Fruit fly (Drosophila melanogaster): ENCODE measurements around the gene CG31371.

Gene CG31371

DNA sequence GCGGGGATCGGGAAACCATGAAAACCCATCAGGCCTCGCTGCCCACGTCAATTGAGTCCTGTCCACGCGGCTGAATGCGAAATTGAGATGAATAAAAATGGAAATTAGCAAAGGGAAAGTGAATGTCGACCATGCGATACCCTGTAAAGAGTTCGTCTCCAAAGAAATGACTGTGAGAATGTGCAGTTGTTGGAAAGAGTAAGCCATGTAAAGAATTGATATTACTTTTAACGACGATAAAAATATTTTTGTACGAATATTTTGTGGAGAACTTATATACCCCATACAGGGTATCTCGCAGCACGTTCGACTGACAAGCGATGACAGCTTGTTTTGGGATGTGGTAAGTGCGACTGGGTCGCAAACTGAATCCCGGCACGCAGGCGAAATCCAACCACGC lies 2.1 kb downstream of the CG31371 start:
- TF ChIP-seq cnc (optimal IDR thresholded peaks at IDR 0.05) (no peak), Crg-1 (GFP tag; optimal IDR thresholded peaks at IDR 0.05) (no peak), toe (GFP tag; optimal IDR thresholded peaks at IDR 0.05) (no peak), CG14711 (tag; optimal IDR thresholded peaks at IDR 0.05) (no peak), CG33017 (tag; optimal IDR thresholded peaks at IDR 0.05) (no peak), CG1620 (GFP tag; optimal IDR thresholded peaks at IDR 0.05) (no peak), cic (GFP tag; optimal IDR thresholded peaks at IDR 0.05) (no peak)

- TF ChIP-seq Hr96 (GFP tag; optimal IDR thresholded peaks at IDR 0.05) (no peak), Clk (GFP tag; optimal IDR thresholded peaks at IDR 0.05) (no peak), kay (GFP tag; ENCODE audit: borderline replicate concordance) (no peak), ovo (GFP tag; optimal IDR thresholded peaks at IDR 0.05) (no peak), Mnt (GFP tag; optimal IDR thresholded peaks at IDR 0.05) (no peak), CG11617 (GFP tag; optimal IDR thresholded peaks at IDR 0.05) (no peak), tj (GFP tag; optimal IDR thresholded peaks at IDR 0.05) (no peak), toe (GFP tag; optimal IDR thresholded peaks at IDR 0.05) (no peak), CG14711 (tag; optimal IDR thresholded peaks at IDR 0.05) (no peak), CG33017 (tag; optimal IDR thresholded peaks at IDR 0.05) (no peak), cic (GFP tag; optimal IDR thresholded peaks at IDR 0.05) (no peak), CG7045 (GFP tag; optimal IDR thresholded peaks at IDR 0.05) (no peak), CG12768 (GFP tag; optimal IDR thresholded peaks at IDR 0.05) (no peak), CG5204 (GFP tag; optimal IDR thresholded peaks at IDR 0.05) (no peak)
These were observed 3.1 kb downstream of the CG31371 start, which contains the start of gene PH4alphaNE1 for dm6 chr3R:30500226-30500625. TSS of gene PH4alphaNE1 (minus strand) at chr3R:30500326.

DNA sequence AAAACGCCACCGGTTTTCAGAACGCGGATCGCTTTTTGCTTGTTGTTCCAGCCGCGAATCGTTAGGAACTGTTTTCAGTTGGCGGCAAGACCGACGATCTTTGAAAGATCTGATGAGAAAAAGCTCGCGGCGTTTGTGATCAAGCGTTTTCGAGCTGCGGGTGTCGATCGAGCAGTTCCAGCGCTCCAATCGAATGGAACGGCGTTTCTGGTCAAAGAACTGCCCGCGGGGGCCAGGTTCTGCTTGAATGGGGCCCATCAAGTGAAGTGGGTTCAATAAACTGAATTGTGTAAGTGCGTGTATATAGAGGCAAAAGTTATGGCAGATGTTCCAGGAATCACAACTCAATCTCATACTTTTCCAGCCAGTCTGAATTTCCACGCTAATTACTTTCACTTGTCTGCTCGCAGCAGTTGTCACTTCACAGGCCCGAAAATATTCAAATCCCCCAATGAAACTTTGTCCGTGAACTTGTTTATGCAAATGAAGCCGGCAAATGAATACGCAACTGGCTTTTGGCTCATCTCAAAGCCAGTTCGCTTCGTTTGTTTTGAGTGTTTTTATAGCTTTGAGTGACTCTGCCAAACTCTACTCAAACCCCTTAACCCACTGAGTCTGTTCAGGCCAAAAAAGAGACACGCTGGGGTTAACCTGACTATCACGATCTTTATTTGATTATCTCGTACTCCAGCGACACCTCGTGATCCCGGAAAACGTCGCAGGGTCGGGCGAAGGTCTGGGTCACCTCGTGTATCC lies 7.0 kb downstream of the CG31371 start, which contains the start of gene PH4alphaMP:
TSS of gene PH4alphaMP (minus strand) at position 51 of the 756 bp plus-strand sequence.
- TF ChIP-seq Hr96 (GFP tag; optimal IDR thresholded peaks at IDR 0.05) (no peak), kay (GFP tag; ENCODE audit: borderline replicate concordance) (no peak), cnc (optimal IDR thresholded peaks at IDR 0.05) (no peak), CG33017 (tag; optimal IDR thresholded peaks at IDR 0.05) (no peak), tj (GFP tag; optimal IDR thresholded peaks at IDR 0.05) (no peak), CG7045 (GFP tag; optimal IDR thresholded peaks at IDR 0.05) (no peak), Clk (GFP tag; optimal IDR thresholded peaks at IDR 0.05) (no peak), toe (GFP tag; optimal IDR thresholded peaks at IDR 0.05) (no peak), bab1 (GFP tag; optimal IDR thresholded peaks at IDR 0.05) (no peak), cic (GFP tag; optimal IDR thresholded peaks at IDR 0.05) (no peak), Crg-1 (GFP tag; optimal IDR thresholded peaks at IDR 0.05) (no peak), CG12768 (GFP tag; optimal IDR thresholded peaks at IDR 0.05) (no peak), CG11617 (GFP tag; optimal IDR thresholded peaks at IDR 0.05) (no peak), ovo (GFP tag; optimal IDR thresholded peaks at IDR 0.05) (no peak)

dm6 chr3R:30489797-30490196 lies 13.5 kb downstream of the CG31371 start, which contains the start of gene PH4alphaSG2:
TSS of gene PH4alphaSG2 (plus strand) at chr3R:30490074.
- no peak for TF ChIP-seq Crg-1 (GFP tag; optimal IDR thresholded peaks at IDR 0.05)
- no peak for TF ChIP-seq cic (GFP tag; optimal IDR thresholded peaks at IDR 0.05)
- no peak for TF ChIP-seq CG12768 (GFP tag; optimal IDR thresholded peaks at IDR 0.05)
- no peak for TF ChIP-seq cnc (optimal IDR thresholded peaks at IDR 0.05)
- TF ChIP-seq CG14711 (tag; optimal IDR thresholded peaks at IDR 0.05), result no peak
- no peak for TF ChIP-seq CG11617 (GFP tag; optimal IDR thresholded peaks at IDR 0.05)
- TF ChIP-seq bab1 (GFP tag; optimal IDR thresholded peaks at IDR 0.05), result no peak

dm6 chr3R:30488663-30489062 lies 14.6 kb downstream of the CG31371 start, which contains the start of gene Jon99Fi:
TSS of gene Jon99Fi (plus strand) at chr3R:30488963.
- no peak for TF ChIP-seq CG11617 (GFP tag; optimal IDR thresholded peaks at IDR 0.05)
- TF ChIP-seq CG12768 (GFP tag; optimal IDR thresholded peaks at IDR 0.05), result no peak
- TF ChIP-seq tj (GFP tag; optimal IDR thresholded peaks at IDR 0.05), result no peak
- no peak for TF ChIP-seq Clk (GFP tag; optimal IDR thresholded peaks at IDR 0.05)
- no peak for TF ChIP-seq Mnt (GFP tag; optimal IDR thresholded peaks at IDR 0.05)
- no peak for TF ChIP-seq ovo (GFP tag; optimal IDR thresholded peaks at IDR 0.05)

- TF ChIP-seq Mnt (GFP tag; optimal IDR thresholded peaks at IDR 0.05) (no peak), CG14711 (tag; optimal IDR thresholded peaks at IDR 0.05) (no peak), CG33017 (tag; optimal IDR thresholded peaks at IDR 0.05) (no peak), CG1620 (GFP tag; optimal IDR thresholded peaks at IDR 0.05) (no peak), CG7045 (GFP tag; optimal IDR thresholded peaks at IDR 0.05) (no peak), bab1 (GFP tag; optimal IDR thresholded peaks at IDR 0.05) (no peak)
These were observed 15.5 kb downstream of the CG31371 start, which contains the start of gene Jon99Fii for dm6 chr3R:30487828-30488227. TSS of gene Jon99Fii (minus strand) at chr3R:30487928.

DNA sequence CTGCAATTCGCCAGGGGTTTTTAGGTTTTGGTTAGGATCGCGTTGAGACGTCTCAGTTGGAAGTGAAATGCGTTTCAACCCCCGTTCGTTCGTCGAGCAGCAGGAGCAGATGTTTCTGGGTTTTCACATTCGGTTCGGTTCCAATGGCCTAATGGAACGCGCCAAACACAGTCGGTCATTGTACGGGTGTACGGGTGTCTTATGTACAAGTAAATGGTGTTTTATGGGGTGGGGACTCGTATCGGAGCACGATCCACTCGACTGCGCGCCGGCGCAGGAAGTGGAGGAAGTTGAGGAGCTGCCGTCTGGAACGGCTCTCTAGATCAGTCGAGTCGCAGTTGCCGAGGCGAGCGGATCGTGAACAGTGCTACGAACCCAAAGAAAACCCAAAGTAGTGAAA lies 26.9 kb downstream of the CG31371 start, which contains the start of gene spdo:
TSS of gene spdo (plus strand) at position 318 of the 400 bp plus-strand sequence.
- TF ChIP-seq CG7101 (tag; optimal IDR thresholded peaks at IDR 0.05) (no peak), CG1620 (GFP tag; optimal IDR thresholded peaks at IDR 0.05) (no peak), Clk (GFP tag; optimal IDR thresholded peaks at IDR 0.05) (no peak), CG33017 (tag; optimal IDR thresholded peaks at IDR 0.05) (no peak), Crg-1 (GFP tag; optimal IDR thresholded peaks at IDR 0.05) (no peak), pad (GFP tag; optimal IDR thresholded peaks at IDR 0.05) (no peak), CG11617 (GFP tag; optimal IDR thresholded peaks at IDR 0.05) (no peak), Mnt (GFP tag; optimal IDR thresholded peaks at IDR 0.05) (no peak), tj (GFP tag; optimal IDR thresholded peaks at IDR 0.05) (no peak), CG14711 (tag; optimal IDR thresholded peaks at IDR 0.05) (no peak), kay (GFP tag; ENCODE audit: borderline replicate concordance) (no peak)
